Worm (Caenorhabditis elegans) whole organism, L2 larva: ENCODE results near the gene C30G4.2.

Experiments
- C34F6.9 ChIP-seq: fragments of 150-350 bp; optimal IDR thresholded peaks from 2 replicates; lab custom pipeline; 2014; ENCODE audit warnings: missing biosample characterization, missing genetic modification characterization
- F13H6.1 ChIP-seq: sonication (generic microtip); optimal IDR thresholded peaks from 2 replicates; lab custom pipeline; 2016; ENCODE audit warnings: missing genetic modification characterization, missing compliant biosample characterization
- R02D3.7 ChIP-seq: fragments of 150-350 bp; optimal IDR thresholded peaks from 2 replicates; lab custom pipeline; 2014; ENCODE audit warnings: missing biosample characterization, missing genetic modification characterization
- Y55F3AM.14 ChIP-seq: fragments of 200-800 bp; sonication (Bioruptor generic); optimal IDR thresholded peaks from 2 replicates; lab custom pipeline; 2018; ENCODE audit warnings: mild to moderate bottlenecking, missing genetic modification characterization, missing compliant biosample characterization
- ZK546.5 ChIP-seq: sonication (generic microtip); optimal IDR thresholded peaks from 2 replicates; lab custom pipeline; 2017; ENCODE audit warnings: missing biosample characterization, missing genetic modification characterization
- alr-1 ChIP-seq: fragments of 150-350 bp; optimal IDR thresholded peaks from 2 replicates; lab custom pipeline; 2014; ENCODE audit warnings: missing biosample characterization, missing genetic modification characterization
- aly-2 ChIP-seq: fragments of 150-350 bp; optimal IDR thresholded peaks from 2 replicates; lab custom pipeline; 2014; ENCODE audit warnings: missing biosample characterization, missing genetic modification characterization
- ama-1 ChIP-seq: fragments of 150-350 bp; optimal IDR thresholded peaks from 2 replicates; lab custom pipeline; 2018; ENCODE audit warnings: inconsistent platforms
- blmp-1 ChIP-seq: sonication (generic microtip); optimal IDR thresholded peaks from 2 replicates; lab custom pipeline; 2017; ENCODE audit warnings: missing genetic modification characterization, mild to moderate bottlenecking, missing compliant biosample characterization, antibody characterized with exemption, moderate library complexity; ENCODE audit not compliant: insufficient read depth
- ceh-16 ChIP-seq: fragments of 150-350 bp; optimal IDR thresholded peaks from 2 replicates; lab custom pipeline; 2014; ENCODE audit warnings: missing biosample characterization, missing genetic modification characterization
- ceh-82 ChIP-seq: fragments of 150-350 bp; optimal IDR thresholded peaks from 2 replicates; lab custom pipeline; 2014; ENCODE audit warnings: missing biosample characterization, missing genetic modification characterization
- crh-2 ChIP-seq: sonication (generic microtip); optimal IDR thresholded peaks from 2 replicates; lab custom pipeline; 2017; ENCODE audit warnings: missing biosample characterization, missing genetic modification characterization
- dmd-4 ChIP-seq: sonication (generic microtip); optimal IDR thresholded peaks from 2 replicates; lab custom pipeline; 2017; ENCODE audit warnings: missing biosample characterization, missing genetic modification characterization
- egl-27 ChIP-seq: sonication (generic microtip); optimal IDR thresholded peaks from 3 replicates; lab custom pipeline; 2017; ENCODE audit warnings: missing biosample characterization, missing genetic modification reagents, missing genetic modification characterization
- elt-1 ChIP-seq: fragments of 150-350 bp; optimal IDR thresholded peaks from 2 replicates; lab custom pipeline; 2014; ENCODE audit warnings: missing biosample characterization, missing genetic modification characterization
- elt-3 ChIP-seq: sonication (generic microtip); optimal IDR thresholded peaks from 2 replicates; lab custom pipeline; 2017; ENCODE audit warnings: missing biosample characterization, missing genetic modification characterization
- fos-1 ChIP-seq: fragments of 150-350 bp; optimal IDR thresholded peaks from 2 replicates; lab custom pipeline; 2014; ENCODE audit warnings: missing biosample characterization, missing genetic modification characterization
- gmeb-1 ChIP-seq: fragments of 150-350 bp; optimal IDR thresholded peaks from 2 replicates; lab custom pipeline; 2014; ENCODE audit warnings: missing biosample characterization, missing genetic modification characterization
- lin-11 ChIP-seq: fragments of 150-350 bp; sonication (generic microtip); optimal IDR thresholded peaks from 2 replicates; lab custom pipeline; 2014; ENCODE audit warnings: missing biosample characterization, missing genetic modification characterization, inconsistent platforms, mixed read lengths
- lin-13 ChIP-seq: fragments of 150-350 bp; optimal IDR thresholded peaks from 2 replicates; lab custom pipeline; 2014; ENCODE audit warnings: missing biosample characterization, missing genetic modification reagents, missing genetic modification characterization
- lin-39 ChIP-seq: fragments of 150-350 bp; optimal IDR thresholded peaks from 2 replicates; lab custom pipeline; 2014; ENCODE audit warnings: missing biosample characterization, missing genetic modification reagents, missing genetic modification characterization
- lsy-2 ChIP-seq, 2 experiments: fragments of 150-350 bp in 1 of 2; sonication (generic microtip) in 1 of 2; optimal IDR thresholded peaks; 2 replicates each; lab custom pipeline; 2014 to 2017; ENCODE audit warnings: missing biosample characterization in 2 of 2, missing genetic modification characterization in 2 of 2
- mab-5 ChIP-seq: fragments of 150-350 bp; optimal IDR thresholded peaks from 2 replicates; lab custom pipeline; 2014; ENCODE audit warnings: missing biosample characterization, missing genetic modification characterization
- mbf-1 ChIP-seq: sonication (generic microtip); optimal IDR thresholded peaks from 2 replicates; lab custom pipeline; 2017; ENCODE audit warnings: missing biosample characterization, missing genetic modification characterization
- mdl-1 ChIP-seq, 2 experiments: fragments of 150-350 bp in 1 of 2; sonication (generic microtip) in 1 of 2; optimal IDR thresholded peaks; 2 replicates each; lab custom pipeline; 2017; ENCODE audit warnings: missing biosample characterization in 2 of 2, missing genetic modification characterization in 2 of 2
- nhr-10 ChIP-seq: sonication (generic microtip); optimal IDR thresholded peaks from 2 replicates; lab custom pipeline; 2017; ENCODE audit warnings: missing biosample characterization, missing genetic modification characterization
- nhr-11 ChIP-seq: fragments of 150-350 bp; optimal IDR thresholded peaks from 2 replicates; lab custom pipeline; 2014; ENCODE audit warnings: missing biosample characterization, missing genetic modification characterization
- nhr-12 ChIP-seq: fragments of 150-350 bp; optimal IDR thresholded peaks from 2 replicates; lab custom pipeline; 2014; ENCODE audit warnings: missing biosample characterization, missing genetic modification characterization
- nhr-129 ChIP-seq: fragments of 150-350 bp; optimal IDR thresholded peaks from 2 replicates; lab custom pipeline; 2014; ENCODE audit warnings: missing biosample characterization, missing genetic modification characterization
- nhr-21 ChIP-seq: fragments of 150-350 bp; optimal IDR thresholded peaks from 2 replicates; lab custom pipeline; 2014; ENCODE audit warnings: missing biosample characterization, missing genetic modification characterization
- nhr-23 ChIP-seq: fragments of 150-350 bp; optimal IDR thresholded peaks from 2 replicates; lab custom pipeline; 2014; ENCODE audit warnings: missing biosample characterization, missing genetic modification reagents, missing genetic modification characterization
- nhr-237 ChIP-seq: fragments of 150-350 bp; optimal IDR thresholded peaks from 2 replicates; lab custom pipeline; 2014; ENCODE audit warnings: missing biosample characterization, missing genetic modification characterization
- nhr-25 ChIP-seq: fragments of 150-350 bp; sonication (generic microtip); optimal IDR thresholded peaks from 3 replicates; lab custom pipeline; 2014; ENCODE audit warnings: missing biosample characterization, missing genetic modification characterization
- nhr-6 ChIP-seq: fragments of 150-350 bp; optimal IDR thresholded peaks from 2 replicates; lab custom pipeline; 2014; ENCODE audit warnings: missing biosample characterization, missing genetic modification characterization
- nhr-77 ChIP-seq: fragments of 150-350 bp; optimal IDR thresholded peaks from 2 replicates; lab custom pipeline; 2014; ENCODE audit warnings: missing biosample characterization, missing genetic modification characterization
- peb-1 ChIP-seq: fragments of 150-350 bp; optimal IDR thresholded peaks from 2 replicates; lab custom pipeline; 2014; ENCODE audit warnings: missing biosample characterization, missing genetic modification characterization
- sem-4 ChIP-seq: fragments of 150-350 bp; optimal IDR thresholded peaks from 2 replicates; lab custom pipeline; 2014; ENCODE audit warnings: missing biosample characterization, missing genetic modification reagents, missing genetic modification characterization
- skn-1 ChIP-seq: sonication (generic microtip); optimal IDR thresholded peaks from 2 replicates; lab custom pipeline; 2017; ENCODE audit warnings: missing biosample characterization, missing genetic modification characterization
- sma-3 ChIP-seq: sonication (generic microtip); optimal IDR thresholded peaks from 2 replicates; lab custom pipeline; 2016; ENCODE audit warnings: missing genetic modification reagents, missing genetic modification characterization, missing compliant biosample characterization
- sma-9 ChIP-seq, 2 experiments: fragments of 150-350 bp in 1 of 2; sonication (generic microtip) in 1 of 2; optimal IDR thresholded peaks; 2 replicates each; lab custom pipeline; 2014 to 2016; ENCODE audit warnings: missing genetic modification characterization in 2 of 2, mild to moderate bottlenecking in 1 of 2, missing biosample characterization in 1 of 2, missing compliant biosample characterization in 1 of 2, missing genetic modification reagents in 1 of 2, moderate library complexity in 1 of 2
- snpc-4 ChIP-seq: fragments of 150-350 bp; optimal IDR thresholded peaks from 2 replicates; lab custom pipeline; 2014; ENCODE audit warnings: missing biosample characterization, missing genetic modification characterization
- unc-39 ChIP-seq: fragments of 150-350 bp; optimal IDR thresholded peaks from 2 replicates; lab custom pipeline; 2014; ENCODE audit warnings: missing biosample characterization, missing genetic modification characterization
- unc-55 ChIP-seq: fragments of 150-350 bp; sonication (generic microtip); optimal IDR thresholded peaks from 3 replicates; lab custom pipeline; 2014; ENCODE audit warnings: missing biosample characterization, missing genetic modification reagents, missing genetic modification characterization
- unc-62 ChIP-seq: fragments of 150-350 bp; optimal IDR thresholded peaks from 2 replicates; lab custom pipeline; 2014; ENCODE audit warnings: missing biosample characterization, missing genetic modification reagents, missing genetic modification characterization
- zag-1 ChIP-seq: fragments of 150-350 bp; optimal IDR thresholded peaks from 2 replicates; lab custom pipeline; 2014; ENCODE audit warnings: missing biosample characterization, missing genetic modification characterization
- ztf-1 ChIP-seq: fragments of 200-800 bp; sonication (Bioruptor generic); conservative IDR thresholded peaks from 2 replicates; pipeline ENCODE4 v1.3.6; 2022; ENCODE audit warnings: missing genetic modification characterization, missing compliant biosample characterization
- ztf-11 ChIP-seq: sonication (generic microtip); optimal IDR thresholded peaks from 2 replicates; lab custom pipeline; 2017; ENCODE audit warnings: missing biosample characterization, missing genetic modification characterization
- ztf-4 ChIP-seq: fragments of 150-350 bp; optimal IDR thresholded peaks from 2 replicates; lab custom pipeline; 2014; ENCODE audit warnings: missing biosample characterization, missing genetic modification characterization

C30G4.2 gene

DNA sequence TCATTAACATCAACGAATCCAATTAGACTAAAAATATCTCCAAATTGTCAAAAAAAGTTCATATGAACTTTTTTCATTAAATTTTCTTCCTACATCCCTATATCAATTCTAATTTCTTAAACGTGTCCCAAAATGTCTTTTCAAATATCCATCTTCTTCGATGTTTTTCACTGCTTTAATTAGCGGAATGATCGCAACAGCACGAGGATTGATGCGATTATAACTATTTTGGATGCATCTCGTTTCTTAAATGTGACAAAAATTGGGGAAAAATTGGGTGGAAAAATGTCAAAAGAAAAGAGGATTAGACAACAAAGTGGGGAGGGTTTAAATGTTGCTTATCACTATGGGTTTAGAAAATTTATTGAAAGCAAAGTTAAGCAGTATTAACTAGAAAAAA, 11.2 kb downstream of the C30G4.2 start:
- TF ChIP-seq sma-9 (GFP tag; optimal IDR thresholded peaks at IDR 0.05; lab: Kevin White, UChicago) (peak; percentile 21), sma-9 (tag; optimal IDR thresholded peaks at IDR 0.05; lab: Kevin White, UChicago) (no peak), ztf-11 (tag; lab: Kevin White, UChicago) (no peak), sem-4 (tag; lab: Kevin White, UChicago) (peak; percentile 54), R02D3.7 (tag; lab: Kevin White, UChicago) (no peak)
- TF ChIP-seq, all 48 proteins: peak for 2

ce11 chrX:17030169-17030914, 15.1 kb downstream of the C30G4.2 start, which contains the start of gene ptrn-1:
TSS of gene ptrn-1 (minus strand) at chrX:17030219.
- TF ChIP-seq nhr-77 (tag; lab: Kevin White, UChicago): no peak
- no peak for TF ChIP-seq ZK546.5 (tag; lab: Kevin White, UChicago)
- no peak for TF ChIP-seq alr-1
- TF ChIP-seq sma-9 (GFP tag; optimal IDR thresholded peaks at IDR 0.05; lab: Kevin White, UChicago): peak; percentile 66
- TF ChIP-seq sma-9 (tag; optimal IDR thresholded peaks at IDR 0.05; lab: Kevin White, UChicago): no peak
- TF ChIP-seq C34F6.9: peak; percentile 50
- no peak for TF ChIP-seq unc-39 (tag; lab: Kevin White, UChicago)
- peak; percentile 9 for TF ChIP-seq ztf-4
- no peak for TF ChIP-seq mbf-1 (tag; lab: Kevin White, UChicago)
- TF ChIP-seq lin-11 (tag; lab: Kevin White, UChicago): peak; percentile 53
- TF ChIP-seq unc-62 (GFP tag; lab: Kevin White, UChicago): no peak
- TF ChIP-seq sem-4 (tag; lab: Kevin White, UChicago): no peak
- TF ChIP-seq elt-3 (tag; lab: Kevin White, UChicago): no peak
- peak; percentile 72 for TF ChIP-seq lin-13 (GFP tag; lab: Kevin White, UChicago)
- TF ChIP-seq dmd-4: no peak
- TF ChIP-seq crh-2: peak; percentile 67
- peak; percentile 47 for TF ChIP-seq nhr-25 (tag; lab: Kevin White, UChicago)
- peak; percentile 34 for TF ChIP-seq mab-5 (tag; lab: Kevin White, UChicago)
- TF ChIP-seq ama-1: no peak
- no peak for TF ChIP-seq elt-1 (tag; lab: Kevin White, UChicago)
- TF ChIP-seq unc-55 (GFP tag; lab: Kevin White, UChicago): peak; percentile 76
- TF ChIP-seq nhr-12 (tag; lab: Kevin White, UChicago): no peak
- TF ChIP-seq peb-1 (tag; lab: Kevin White, UChicago): no peak
- peak; percentile 86 for TF ChIP-seq F13H6.1 (tag; lab: Kevin White, UChicago)
- TF ChIP-seq ceh-82 (tag; lab: Kevin White, UChicago): no peak
- TF ChIP-seq nhr-11: no peak
- no peak for TF ChIP-seq nhr-6 (tag; lab: Kevin White, UChicago)
- no peak for TF ChIP-seq sma-3 (GFP tag; lab: Kevin White, UChicago)
- peak; percentile 20 to 46 for TF ChIP-seq lsy-2 (tag; optimal IDR thresholded peaks at IDR 0.05; lab: Kevin White, UChicago)
- TF ChIP-seq ceh-16 (tag; lab: Kevin White, UChicago): peak; percentile 65
- TF ChIP-seq nhr-10 (tag; lab: Kevin White, UChicago): no peak
- peak; percentile 73 for TF ChIP-seq fos-1
- no peak for TF ChIP-seq nhr-237
- peak; percentile 7 for TF ChIP-seq gmeb-1
- peak; percentile 85 for TF ChIP-seq blmp-1 (tag; lab: Kevin White, UChicago)
- peak; percentile 82 for TF ChIP-seq Y55F3AM.14 (GFP tag; lab: Kevin White, UChicago)
- peak; percentile 48 for TF ChIP-seq nhr-21 (tag; lab: Kevin White, UChicago)
- peak; percentile 39 for TF ChIP-seq egl-27
- TF ChIP-seq nhr-129 (tag; lab: Kevin White, UChicago): peak; percentile 85
- no peak for TF ChIP-seq aly-2 (tag; lab: Kevin White, UChicago)
- TF ChIP-seq ztf-11 (tag; lab: Kevin White, UChicago): no peak
- TF ChIP-seq ztf-1 (GFP tag; lab: Robert Waterston, UW): no peak
- no peak for TF ChIP-seq skn-1
- peak; percentile 49 for TF ChIP-seq zag-1
- peak in 1 of 2 experiments; percentile 1 for TF ChIP-seq mdl-1 (tag; optimal IDR thresholded peaks at IDR 0.05; lab: Kevin White, UChicago)
- TF ChIP-seq R02D3.7 (tag; lab: Kevin White, UChicago): no peak
- TF ChIP-seq lin-39 (tag; lab: Kevin White, UChicago): no peak
- TF ChIP-seq snpc-4 (tag; lab: Kevin White, UChicago): no peak
- TF ChIP-seq nhr-23 (tag; lab: Kevin White, UChicago): no peak
